Worm (Caenorhabditis elegans): ENCODE results near the gene mre-11.
A peak's percentile ranks its signal among the peaks of the same experiment; 100 is the strongest.

ce11 chrV:10716865-10717713 lies 19.6 kb downstream of the mre-11 start:
- TF ChIP-seq ceh-13 (GFP tag; optimal IDR thresholded peaks at IDR 0.05) (no peak), B0310.2 (tag; optimal IDR thresholded peaks at IDR 0.05) (no peak), ama-1 (optimal IDR thresholded peaks at IDR 0.05) (no peak), flt-1 (GFP tag; IDR thresholded peaks at IDR 0.05) (no peak; the same call in 1 of the 2 replicates), aly-1 (tag; optimal IDR thresholded peaks at IDR 0.05) (peak; percentile 53), hmbx-1 (tag; optimal IDR thresholded peaks at IDR 0.05) (no peak), pes-1 (GFP tag; IDR thresholded peaks at IDR 0.05) (0 out of 2 replicates have a peak, but pooled peaks have one; percentile 39)
